Worm (Caenorhabditis elegans) whole organism, late embryonic: ENCODE measurements around the gene ncs-5.

Experiments used
- F13H6.1 ChIP-seq: sonication (generic microtip); optimal IDR thresholded peaks from 2 replicates; lab custom pipeline; 2016; ENCODE audit warnings: missing genetic modification characterization, missing compliant biosample characterization
- ama-1 ChIP-seq: fragments of 150-350 bp; optimal IDR thresholded peaks from 2 replicates; lab custom pipeline; 2014
- ceh-18 ChIP-seq: sonication (generic microtip); optimal IDR thresholded peaks from 2 replicates; lab custom pipeline; 2016; ENCODE audit warnings: missing genetic modification characterization, missing compliant biosample characterization
- ceh-9 ChIP-seq: sonication (generic microtip); optimal IDR thresholded peaks from 2 replicates; lab custom pipeline; 2016; ENCODE audit warnings: mild to moderate bottlenecking, missing genetic modification characterization, inconsistent platforms, missing compliant biosample characterization
- hlh-13 ChIP-seq: fragments of 200-800 bp; sonication (Bioruptor generic); optimal IDR thresholded peaks from 2 replicates; lab custom pipeline; 2018; ENCODE audit warnings: mild to moderate bottlenecking, missing genetic modification characterization, missing compliant biosample characterization
- hlh-15 ChIP-seq: sonication (generic microtip); optimal IDR thresholded peaks from 2 replicates; lab custom pipeline; 2016; ENCODE audit warnings: missing genetic modification characterization, missing compliant biosample characterization
- odd-2 ChIP-seq: sonication (generic microtip); optimal IDR thresholded peaks from 2 replicates; lab custom pipeline; 2017; ENCODE audit warnings: antibody characterized with exemption, mild to moderate bottlenecking, missing genetic modification characterization, missing compliant biosample characterization
- pag-3 ChIP-seq: sonication (generic microtip); optimal IDR thresholded peaks from 2 replicates; lab custom pipeline; 2016; ENCODE audit warnings: missing compliant biosample characterization, missing genetic modification characterization, borderline replicate concordance
- pax-1 ChIP-seq: fragments of 150-350 bp; optimal IDR thresholded peaks from 2 replicates; lab custom pipeline; 2014; ENCODE audit warnings: missing biosample characterization, missing genetic modification characterization
- pha-4 ChIP-seq: fragments of 150-350 bp; optimal IDR thresholded peaks from 2 replicates; lab custom pipeline; 2018; ENCODE audit warnings: missing biosample characterization, missing genetic modification reagents, missing genetic modification characterization
- pqm-1 ChIP-seq: sonication (generic microtip); optimal IDR thresholded peaks from 2 replicates; lab custom pipeline; 2016; ENCODE audit warnings: missing genetic modification characterization, missing compliant biosample characterization
- tbx-2 ChIP-seq: sonication (generic microtip); optimal IDR thresholded peaks from 2 replicates; lab custom pipeline; 2016; ENCODE audit warnings: missing genetic modification characterization, missing compliant biosample characterization

DNA sequence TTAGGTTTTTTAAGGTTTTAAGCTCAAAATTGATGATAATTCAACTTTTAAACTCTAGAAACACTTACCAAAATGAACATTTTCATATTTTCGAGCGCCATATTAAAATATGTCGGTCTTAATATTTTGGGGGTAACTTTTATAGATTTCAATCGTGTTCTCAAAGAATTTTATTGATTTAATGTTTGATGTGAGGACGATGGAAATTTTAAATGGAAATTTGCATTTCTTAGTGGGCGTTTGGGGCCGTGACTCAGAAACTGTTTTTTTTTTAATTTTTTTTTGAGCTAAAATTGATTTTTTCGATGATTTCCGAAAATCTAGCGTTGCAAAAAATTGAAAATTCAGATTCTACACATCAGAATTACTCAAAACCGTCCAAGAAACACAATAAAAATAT is 16.3 kb upstream of the ncs-5 start, which contains the start of gene C54E10.10:
- TF ChIP-seq ama-1 (lab: Kevin White, UChicago) = no peak
- no peak for TF ChIP-seq pha-4 (tag; lab: Kevin White, UChicago)
- TF ChIP-seq tbx-2 (tag; lab: Kevin White, UChicago) = no peak
- no peak for TF ChIP-seq pax-1
- TF ChIP-seq F13H6.1 (tag; lab: Kevin White, UChicago) = no peak
- TF ChIP-seq ceh-9 (tag; lab: Kevin White, UChicago) = no peak
- no peak for TF ChIP-seq pqm-1
- TF ChIP-seq hlh-15 = no peak
- TF ChIP-seq pag-3 (tag; lab: Kevin White, UChicago) = no peak
- no peak for TF ChIP-seq ceh-18 (tag; lab: Kevin White, UChicago)
- TF ChIP-seq odd-2 (tag; lab: Kevin White, UChicago) = no peak
- TF ChIP-seq hlh-13 (GFP tag; lab: Kevin White, UChicago) = no peak
